Worm (Caenorhabditis elegans) whole organism, late embryonic: ENCODE data around the gene btb-7.

Experiments used
- ama-1 ChIP-seq: fragments of 150-350 bp; optimal IDR thresholded peaks from 2 replicates; lab custom pipeline; 2014
- ceh-19 ChIP-seq: fragments of 200-800 bp; sonication (Bioruptor generic); optimal IDR thresholded peaks from 2 replicates; lab custom pipeline; 2018; ENCODE audit warnings: mild to moderate bottlenecking, missing genetic modification characterization, missing compliant biosample characterization
- ceh-24 ChIP-seq: sonication (generic microtip); optimal IDR thresholded peaks from 2 replicates; lab custom pipeline; 2016; ENCODE audit warnings: mild to moderate bottlenecking, missing genetic modification characterization, missing compliant biosample characterization
- ceh-30 ChIP-seq: fragments of 150-350 bp; optimal IDR thresholded peaks from 2 replicates; lab custom pipeline; 2014; ENCODE audit warnings: missing biosample characterization, missing genetic modification characterization
- ceh-48 ChIP-seq: sonication (generic microtip); optimal IDR thresholded peaks from 2 replicates; lab custom pipeline; 2016; ENCODE audit warnings: missing genetic modification characterization, inconsistent platforms, missing compliant biosample characterization
- elt-2 ChIP-seq: sonication (generic microtip); optimal IDR thresholded peaks from 2 replicates; lab custom pipeline; 2016; ENCODE audit warnings: missing genetic modification reagents, missing genetic modification characterization, missing compliant biosample characterization
- hlh-8 ChIP-seq: sonication (generic microtip); optimal IDR thresholded peaks from 2 replicates; lab custom pipeline; 2016; ENCODE audit warnings: missing genotype, missing genetic modification characterization, missing compliant biosample characterization
- nhr-11 ChIP-seq: fragments of 150-350 bp; optimal IDR thresholded peaks from 2 replicates; lab custom pipeline; 2014; ENCODE audit warnings: missing biosample characterization, missing genetic modification characterization
- npax-4 ChIP-seq: sonication (generic microtip); optimal IDR thresholded peaks from 2 replicates; lab custom pipeline; 2016; ENCODE audit warnings: missing genetic modification characterization, missing compliant biosample characterization

DNA sequence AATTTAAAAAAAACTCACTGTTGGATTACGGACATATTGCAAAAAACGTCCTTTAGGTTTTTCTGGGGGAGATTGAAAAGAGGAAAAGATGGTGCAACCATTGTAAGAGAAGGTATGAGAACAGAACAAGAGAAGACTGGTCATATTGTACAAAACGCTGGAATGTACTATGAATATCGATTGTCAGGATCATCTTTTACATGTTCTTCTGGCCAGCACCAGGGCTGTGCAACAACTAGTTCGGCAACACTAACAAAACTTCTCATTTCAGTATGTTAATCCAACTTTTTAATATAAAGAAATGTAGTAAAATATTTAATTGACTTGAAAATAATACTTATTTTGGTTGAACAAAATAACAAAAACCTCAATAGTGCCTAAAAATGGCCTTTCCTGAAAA lies 9.7 kb upstream of the btb-7 start, which contains the start of gene fbxb-47:
- TF ChIP-seq nhr-11 (no peak), hlh-8 (tag; lab: Kevin White, UChicago) (no peak), elt-2 (tag; lab: Kevin White, UChicago) (no peak), ceh-30 (no peak), npax-4 (tag; lab: Kevin White, UChicago) (no peak), ceh-24 (no peak), ceh-19 (no peak), ama-1 (lab: Kevin White, UChicago) (no peak), ceh-48 (no peak)
